Fruit fly (Drosophila melanogaster) whole organism, adult: Measurements from ENCODE around the gene tok.

Experiments used
- CG1620 ChIP-seq: fragments of 200-800 bp; sonication (Bioruptor generic); optimal IDR thresholded peaks from 2 replicates; lab custom pipeline; 2016; ENCODE audit warnings: missing biosample characterization, missing genetic modification characterization
- CG33017 ChIP-seq: fragments of 200-800 bp; sonication (Bioruptor generic); optimal IDR thresholded peaks from 2 replicates; lab custom pipeline; 2018; ENCODE audit warnings: missing biosample characterization, mild to moderate bottlenecking, missing genetic modification characterization, moderate library complexity
- CG5204 ChIP-seq: fragments of 200-800 bp; sonication (Bioruptor generic); optimal IDR thresholded peaks from 2 replicates; lab custom pipeline; 2016; ENCODE audit warnings: missing biosample characterization, missing genetic modification characterization
- CG7045 ChIP-seq: fragments of 200-800 bp; sonication (Bioruptor generic); optimal IDR thresholded peaks from 2 replicates; lab custom pipeline; 2017; ENCODE audit warnings: missing biosample characterization, mild to moderate bottlenecking, missing genetic modification characterization
- CG7101 ChIP-seq: fragments of 200-800 bp; sonication (Bioruptor generic); optimal IDR thresholded peaks from 2 replicates; lab custom pipeline; 2018; ENCODE audit warnings: missing biosample characterization, mild to moderate bottlenecking, missing genetic modification characterization, moderate library complexity
- Clk ChIP-seq: fragments of 200-800 bp; sonication (Bioruptor generic); optimal IDR thresholded peaks from 2 replicates; lab custom pipeline; 2017; ENCODE audit warnings: missing biosample characterization, missing genetic modification characterization
- Crg-1 ChIP-seq: fragments of 200-800 bp; sonication (Bioruptor generic); optimal IDR thresholded peaks from 2 replicates; lab custom pipeline; 2016; ENCODE audit warnings: missing biosample characterization, missing genetic modification characterization
- bab1 ChIP-seq: fragments of 200-800 bp; sonication (Bioruptor generic); optimal IDR thresholded peaks from 3 replicates; lab custom pipeline; 2019; ENCODE audit warnings: missing biosample characterization, mild to moderate bottlenecking, missing genetic modification characterization, moderate library complexity
- cnc ChIP-seq, 2 experiments: fragments of >200 bp; optimal IDR thresholded peaks; 2 replicates each; lab custom pipeline; 2017
- kay ChIP-seq: fragments of 200-800 bp; sonication (Bioruptor generic); peaks from one replicate; lab custom pipeline; 2016; ENCODE audit warnings: missing biosample characterization, missing genetic modification characterization, borderline replicate concordance
- ovo ChIP-seq: fragments of 200-800 bp; sonication (Bioruptor generic); optimal IDR thresholded peaks from 2 replicates; lab custom pipeline; 2016; ENCODE audit warnings: missing biosample characterization, missing genetic modification characterization
- toe ChIP-seq: fragments of 200-800 bp; sonication (Bioruptor generic); optimal IDR thresholded peaks from 2 replicates; lab custom pipeline; 2016; ENCODE audit warnings: missing biosample characterization, missing genetic modification characterization

DNA sequence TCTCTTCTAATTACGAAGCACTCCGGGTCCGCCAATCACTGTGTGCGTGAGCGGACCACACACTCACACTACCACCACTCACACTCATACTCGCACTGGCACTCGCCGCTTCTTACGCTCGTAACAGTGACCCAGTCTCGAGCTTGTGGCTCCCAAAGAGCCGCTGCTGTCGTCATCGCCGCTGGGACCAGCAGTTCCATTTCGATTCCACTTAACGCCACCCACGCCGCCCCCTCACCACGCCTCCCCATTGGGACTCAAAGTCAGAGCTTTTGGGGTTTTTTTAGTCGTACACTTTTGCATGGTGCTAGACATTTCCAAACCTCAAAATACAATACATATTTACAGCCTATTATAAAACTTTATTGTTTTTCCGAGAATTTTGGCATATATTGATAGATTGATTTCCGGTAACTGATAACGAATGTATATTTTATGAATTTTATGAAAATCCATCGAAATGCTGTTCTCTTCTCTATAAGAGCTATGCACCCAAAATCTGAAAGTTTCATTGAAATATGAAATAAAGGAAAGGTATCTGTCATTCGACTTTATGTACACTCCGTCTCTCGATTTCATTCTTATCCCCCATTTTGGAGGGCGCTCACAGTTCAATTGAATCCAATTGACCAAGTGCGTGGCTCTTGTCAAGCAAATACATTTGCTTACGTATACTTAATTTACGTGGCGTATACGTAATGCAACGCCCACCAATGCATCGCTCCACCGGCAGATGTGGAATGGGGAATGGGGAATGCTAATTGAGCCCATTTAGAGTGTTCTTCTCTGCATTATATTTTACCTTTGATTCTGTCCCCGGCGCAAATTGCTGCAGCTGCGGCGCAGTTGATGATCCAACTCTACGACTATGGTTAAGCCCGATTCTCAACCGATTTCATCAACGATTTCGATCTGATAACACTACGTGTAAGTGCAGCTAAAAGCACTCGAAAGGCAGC lies 52.1 kb downstream of the tok start, which contains the start of gene CG42331:
- TF ChIP-seq cnc (optimal IDR thresholded peaks at IDR 0.05; lab: Kevin White, UChicago) (no peak), CG7101 (no peak), CG5204 (no peak), ovo (GFP tag; lab: Kevin White, UChicago) (no peak), CG7045 (GFP tag; lab: Kevin White, UChicago) (no peak), Crg-1 (no peak), CG1620 (GFP tag; lab: Kevin White, UChicago) (no peak), toe (GFP tag; lab: Kevin White, UChicago) (no peak), Clk (GFP tag; lab: Kevin White, UChicago) (no peak), bab1 (GFP tag; lab: Kevin White, UChicago) (no peak), kay (no peak), CG33017 (peak; percentile 50)
